Fruit fly (Drosophila melanogaster) Kc167 (cell line): Measurements from ENCODE around the gene raptor.

Source experiments
- Sin3A ChIP-seq: fragments of >200 bp; optimal IDR thresholded peaks from 2 replicates; lab custom pipeline; 2018; ENCODE audit warnings: missing external identifiers
- h ChIP-seq: fragments of >200 bp; optimal IDR thresholded peaks from 3 replicates; lab custom pipeline; 2018; ENCODE audit warnings: missing external identifiers

DNA sequence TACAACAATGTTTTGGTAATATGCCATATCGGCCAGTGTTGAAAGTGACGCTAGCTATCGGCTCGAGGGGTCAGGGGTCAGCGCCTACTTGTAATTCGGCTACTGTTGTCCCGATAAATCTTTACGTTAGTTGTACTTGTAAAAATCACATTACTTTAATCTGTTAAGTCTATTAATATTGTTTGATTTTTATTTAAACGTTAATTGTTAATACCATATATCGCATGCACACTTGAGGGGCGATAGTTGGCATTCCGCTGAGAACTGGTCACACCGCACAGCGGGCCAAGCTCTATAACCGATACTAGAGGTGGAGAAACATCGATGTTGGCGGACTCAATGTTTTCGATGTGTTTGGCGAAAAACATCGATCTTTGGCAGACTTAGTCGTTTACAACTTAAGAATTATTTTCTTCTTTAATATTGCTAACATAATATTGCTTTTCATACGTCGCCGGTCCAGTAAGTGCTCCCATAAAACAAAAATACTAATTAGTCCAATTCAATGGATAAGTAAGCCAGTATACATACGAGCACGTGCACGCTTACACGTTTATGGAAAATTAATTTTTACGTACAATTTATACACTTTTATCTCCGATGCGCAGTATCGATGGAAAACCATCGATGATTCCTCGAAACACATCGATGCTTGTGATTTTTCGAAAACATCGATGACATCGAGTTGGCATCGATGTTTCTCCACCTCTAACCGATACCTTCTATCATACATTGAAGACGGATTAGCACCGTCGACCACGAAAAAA lies 52.6 kb downstream of the raptor start, which contains the start of the genes rux and MCTS1:
- TF ChIP-seq Sin3A (lab: Kevin White, UChicago) (no peak), h (lab: Kevin White, UChicago) (no peak)
